Worm (Caenorhabditis elegans) whole organism, mixed stage, embryonic: ENCODE measurements around the gene R07B1.11.

Experiments used
- M03D4.4 ChIP-seq: sonication (generic microtip); optimal IDR thresholded peaks from 2 replicates; lab custom pipeline; 2017; ENCODE audit warnings: mild to moderate bottlenecking, missing genetic modification characterization, missing compliant biosample characterization
- bed-3 ChIP-seq: fragments of 200-800 bp; sonication (Bioruptor generic); optimal IDR thresholded peaks from 3 replicates; lab custom pipeline; 2018; ENCODE audit warnings: mild to moderate bottlenecking, missing genetic modification characterization, moderate library complexity, missing compliant biosample characterization
- blmp-1 ChIP-seq: fragments of 150-350 bp; optimal IDR thresholded peaks from 2 replicates; lab custom pipeline; 2014; ENCODE audit warnings: missing biosample characterization, missing genetic modification characterization
- ceh-39 ChIP-seq: fragments of 150-350 bp; optimal IDR thresholded peaks from 2 replicates; lab custom pipeline; 2014; ENCODE audit warnings: missing biosample characterization, missing genetic modification characterization
- ceh-43 ChIP-seq: fragments of 200-800 bp; sonication (Bioruptor generic); optimal IDR thresholded peaks from 2 replicates; lab custom pipeline; 2018; ENCODE audit warnings: mild to moderate bottlenecking, missing genetic modification characterization, moderate library complexity, missing compliant biosample characterization
- ceh-83 ChIP-seq: fragments of 200-800 bp; sonication (Bioruptor generic); optimal IDR thresholded peaks from 2 replicates; lab custom pipeline; 2018; ENCODE audit warnings: mild to moderate bottlenecking, missing genetic modification characterization, missing compliant biosample characterization
- ces-1 ChIP-seq: fragments of 150-350 bp; optimal IDR thresholded peaks from 2 replicates; lab custom pipeline; 2014; ENCODE audit warnings: missing biosample characterization, missing genetic modification reagents, missing genetic modification characterization
- cnd-1 ChIP-seq: fragments of 200-800 bp; sonication (Bioruptor generic); optimal IDR thresholded peaks from 2 replicates; lab custom pipeline; 2018; ENCODE audit warnings: mild to moderate bottlenecking, missing genetic modification characterization, missing compliant biosample characterization
- elt-1 ChIP-seq: sonication (generic microtip); optimal IDR thresholded peaks from 2 replicates; lab custom pipeline; 2017; ENCODE audit warnings: missing genetic modification characterization, mild to moderate bottlenecking, missing compliant biosample characterization, antibody characterized with exemption, moderate library complexity, borderline replicate concordance; ENCODE audit not compliant: insufficient read depth
- elt-3 ChIP-seq: fragments of 150-350 bp; optimal IDR thresholded peaks from 2 replicates; lab custom pipeline; 2014; ENCODE audit warnings: missing biosample characterization, missing genetic modification characterization
- flh-1 ChIP-seq: fragments of 200-800 bp; sonication (Bioruptor generic); optimal IDR thresholded peaks from 2 replicates; lab custom pipeline; 2018; ENCODE audit warnings: mild to moderate bottlenecking, missing genetic modification characterization, moderate library complexity, missing compliant biosample characterization
- hlh-1 ChIP-seq: fragments of 150-350 bp; optimal IDR thresholded peaks from 2 replicates; lab custom pipeline; 2014; ENCODE audit warnings: missing biosample characterization, missing genetic modification reagents, missing genetic modification characterization
- lin-13 ChIP-seq: fragments of 150-350 bp; optimal IDR thresholded peaks from 2 replicates; lab custom pipeline; 2014; ENCODE audit warnings: missing biosample characterization, missing genetic modification characterization
- lin-32 ChIP-seq: fragments of 200-800 bp; sonication (Bioruptor generic); optimal IDR thresholded peaks from 2 replicates; lab custom pipeline; 2018; ENCODE audit warnings: mild to moderate bottlenecking, missing genetic modification characterization, missing compliant biosample characterization
- mab-5 ChIP-seq: fragments of 150-350 bp; optimal IDR thresholded peaks from 2 replicates; lab custom pipeline; 2014; ENCODE audit warnings: missing biosample characterization, missing genetic modification characterization
- mep-1 ChIP-seq: fragments of 150-350 bp; optimal IDR thresholded peaks from 2 replicates; lab custom pipeline; 2017; ENCODE audit warnings: missing biosample characterization, missing genetic modification reagents, missing genetic modification characterization, inconsistent platforms
- mls-2 ChIP-seq: sonication (generic microtip); optimal IDR thresholded peaks from 2 replicates; lab custom pipeline; 2016; ENCODE audit warnings: mild to moderate bottlenecking, missing genetic modification characterization, moderate library complexity, missing compliant biosample characterization
- nhr-12 ChIP-seq: fragments of 150-350 bp; optimal IDR thresholded peaks from 2 replicates; lab custom pipeline; 2014; ENCODE audit warnings: missing biosample characterization, missing genetic modification characterization
- nhr-2 ChIP-seq: fragments of 150-350 bp; optimal IDR thresholded peaks from 2 replicates; lab custom pipeline; 2014; ENCODE audit warnings: missing biosample characterization, missing genetic modification characterization
- nhr-237 ChIP-seq: fragments of 150-350 bp; optimal IDR thresholded peaks from 2 replicates; lab custom pipeline; 2014; ENCODE audit warnings: missing biosample characterization, missing genetic modification characterization
- nhr-28 ChIP-seq: fragments of 150-350 bp; optimal IDR thresholded peaks from 2 replicates; lab custom pipeline; 2014; ENCODE audit warnings: missing biosample characterization, missing genetic modification characterization
- nhr-76 ChIP-seq: sonication (generic microtip); optimal IDR thresholded peaks from 2 replicates; lab custom pipeline; 2017; ENCODE audit warnings: missing biosample characterization, missing genetic modification characterization
- pha-4 ChIP-seq: fragments of 150-350 bp; optimal IDR thresholded peaks from 2 replicates; lab custom pipeline; 2018; ENCODE audit warnings: missing biosample characterization, missing genetic modification reagents, missing genetic modification characterization
- sem-2 ChIP-seq: fragments of 200-800 bp; sonication (Bioruptor generic); optimal IDR thresholded peaks from 2 replicates; lab custom pipeline; 2018; ENCODE audit warnings: mild to moderate bottlenecking, missing genetic modification characterization, missing compliant biosample characterization
- snpc-4 ChIP-seq: fragments of 150-350 bp; optimal IDR thresholded peaks from 2 replicates; lab custom pipeline; 2014; ENCODE audit warnings: missing biosample characterization, missing genetic modification characterization
- sptf-1 ChIP-seq: sonication (generic microtip); optimal IDR thresholded peaks from 2 replicates; lab custom pipeline; 2017; ENCODE audit warnings: mild to moderate bottlenecking, missing genetic modification characterization, moderate library complexity, missing compliant biosample characterization
- tbx-8 ChIP-seq: fragments of 200-800 bp; sonication (Bioruptor generic); optimal IDR thresholded peaks from 2 replicates; lab custom pipeline; 2018; ENCODE audit warnings: mild to moderate bottlenecking, missing genetic modification characterization, moderate library complexity, missing compliant biosample characterization
- unc-120 ChIP-seq: sonication (generic microtip); optimal IDR thresholded peaks from 2 replicates; lab custom pipeline; 2017; ENCODE audit warnings: missing genetic modification characterization, missing compliant biosample characterization; ENCODE audit not compliant: poor library complexity, severe bottlenecking
- unc-39 ChIP-seq: fragments of 150-350 bp; optimal IDR thresholded peaks from 2 replicates; lab custom pipeline; 2014; ENCODE audit warnings: missing biosample characterization, missing genetic modification characterization
- unc-62 ChIP-seq: fragments of 150-350 bp; optimal IDR thresholded peaks from 2 replicates; lab custom pipeline; 2014; ENCODE audit warnings: missing biosample characterization, missing genetic modification reagents, missing genetic modification characterization
- zip-8 ChIP-seq: fragments of 150-350 bp; optimal IDR thresholded peaks from 2 replicates; lab custom pipeline; 2014; ENCODE audit warnings: missing biosample characterization, missing genetic modification characterization
- ztf-11 ChIP-seq: fragments of 150-350 bp; optimal IDR thresholded peaks from 2 replicates; lab custom pipeline; 2014; ENCODE audit warnings: missing biosample characterization, missing genetic modification characterization

R07B1.11 gene

ce11 chrX:9862916-9863624 lies 6.4 kb downstream of the R07B1.11 start, which contains the start of the genes gst-36 and R07B1.5:
Gene gst-36 (minus strand): TSS chrX:9862960.
Gene R07B1.5 (plus strand): TSS chrX:9863580.
- TF ChIP-seq nhr-2 (no peak), mep-1 (no peak), mab-5 (no peak), ceh-43 (GFP tag; lab: Kevin White, UChicago) (no peak), ces-1 (GFP tag; lab: Kevin White, UChicago) (no peak), lin-32 (GFP tag; lab: Kevin White, UChicago) (no peak), bed-3 (GFP tag; lab: Kevin White, UChicago) (no peak), flh-1 (GFP tag; lab: Kevin White, UChicago) (no peak), nhr-12 (no peak), sem-2 (GFP tag; lab: Kevin White, UChicago) (no peak), mls-2 (tag; lab: Kevin White, UChicago) (no peak), cnd-1 (tag; lab: Kevin White, UChicago) (no peak)

- TF ChIP-seq zip-8 (tag; lab: Kevin White, UChicago) (no peak), hlh-1 (tag; lab: Kevin White, UChicago) (no peak), ztf-11 (tag; lab: Kevin White, UChicago) (no peak), elt-3 (tag; lab: Kevin White, UChicago) (no peak), ces-1 (GFP tag; lab: Kevin White, UChicago) (no peak), mab-5 (no peak), M03D4.4 (tag; lab: Kevin White, UChicago) (no peak), snpc-4 (tag; lab: Kevin White, UChicago) (no peak), cnd-1 (tag; lab: Kevin White, UChicago) (no peak)
- TF ChIP-seq, all 35 proteins: peak for 0
Measured at ce11 chrX:9866355-9866754, 9.6 kb downstream of the R07B1.11 start, which contains the start of gene R07B1.6. Gene R07B1.6 (plus strand): TSS chrX:9866655.

- no peak for TF ChIP-seq ceh-39 (tag; lab: Kevin White, UChicago)
- no peak for TF ChIP-seq sptf-1 (tag; lab: Kevin White, UChicago)
- no peak for TF ChIP-seq sem-2 (GFP tag; lab: Kevin White, UChicago)
- no peak for TF ChIP-seq blmp-1
- TF ChIP-seq unc-39, result no peak
- no peak for TF ChIP-seq cnd-1 (tag; lab: Kevin White, UChicago)
- TF ChIP-seq nhr-2, result no peak
- no peak for TF ChIP-seq elt-3 (tag; lab: Kevin White, UChicago)
- TF ChIP-seq ceh-83 (GFP tag; lab: Kevin White, UChicago), result no peak
- TF ChIP-seq bed-3 (GFP tag; lab: Kevin White, UChicago), result no peak
- no peak for TF ChIP-seq snpc-4 (tag; lab: Kevin White, UChicago)
- no peak for TF ChIP-seq mls-2 (tag; lab: Kevin White, UChicago)
- no peak for TF ChIP-seq nhr-76 (tag; lab: Kevin White, UChicago)
- TF ChIP-seq tbx-8 (GFP tag; lab: Kevin White, UChicago), result no peak
- TF ChIP-seq elt-1 (tag; lab: Kevin White, UChicago), result no peak
- TF ChIP-seq nhr-237, result no peak
- no peak for TF ChIP-seq mep-1
Measured at ce11 chrX:9868820-9869219, 12.1 kb downstream of the R07B1.11 start, which contains the start of gene R07B1.7. Gene R07B1.7 (plus strand): TSS chrX:9869120.

- TF ChIP-seq lin-13 (tag; lab: Kevin White, UChicago) (no peak), pha-4 (tag; lab: Kevin White, UChicago) (no peak), elt-3 (tag; lab: Kevin White, UChicago) (no peak), nhr-28 (no peak), unc-120 (tag; lab: Kevin White, UChicago) (no peak), cnd-1 (tag; lab: Kevin White, UChicago) (no peak)
Measured at ce11 chrX:9869522-9869921, 12.8 kb downstream of the R07B1.11 start, which contains the start of gene R07B1.13. Gene R07B1.13 (plus strand): TSS chrX:9869822.

ce11 chrX:9872554-9872953 lies 15.8 kb downstream of the R07B1.11 start, which contains the start of gene R07B1.8:
Gene R07B1.8 (minus strand): TSS chrX:9872654.
- TF ChIP-seq pha-4 (tag; lab: Kevin White, UChicago) (no peak), blmp-1 (no peak), ceh-39 (tag; lab: Kevin White, UChicago) (no peak), bed-3 (GFP tag; lab: Kevin White, UChicago) (no peak), unc-62 (GFP tag; lab: Kevin White, UChicago) (no peak), lin-13 (tag; lab: Kevin White, UChicago) (no peak), snpc-4 (tag; lab: Kevin White, UChicago) (no peak)
- TF ChIP-seq, all 35 proteins: peak for 0
